Fruit fly (Drosophila melanogaster) whole organism, embryonic: ENCODE results near the gene SREBP.

Experiments used
- Aef1 ChIP-seq: fragments of 200-800 bp; sonication (Bioruptor generic); IDR thresholded peaks from 3 replicates; pipeline ENCODE4 v1.3.6; 2022; ENCODE audit warnings: missing biosample characterization, missing genetic modification characterization
- Asciz ChIP-seq: fragments of 200-800 bp; sonication (Bioruptor generic); optimal IDR thresholded peaks from 2 replicates; lab custom pipeline; 2017; ENCODE audit warnings: missing biosample characterization, mild to moderate bottlenecking, missing genetic modification characterization, missing genetic modification reagents
- Atf-2 ChIP-seq: fragments of 200-800 bp; sonication (Bioruptor generic); optimal IDR thresholded peaks from 2 replicates; lab custom pipeline; 2016; ENCODE audit warnings: missing biosample characterization, missing genetic modification characterization
- B-H2 ChIP-seq: fragments of 200-800 bp; sonication (Bioruptor generic); optimal IDR thresholded peaks from 2 replicates; lab custom pipeline; 2018; ENCODE audit warnings: missing biosample characterization, mild to moderate bottlenecking, missing genetic modification characterization
- CG10267 ChIP-seq: fragments of 200-800 bp; sonication (Bioruptor generic); optimal IDR thresholded peaks from 2 replicates; lab custom pipeline; 2018; ENCODE audit warnings: missing biosample characterization, mild to moderate bottlenecking, missing genetic modification characterization, moderate library complexity
- CG11560 ChIP-seq: fragments of 200-800 bp; sonication (Bioruptor generic); IDR thresholded peaks from 3 replicates; pipeline ENCODE4 v1.3.6; 2022; ENCODE audit warnings: missing biosample characterization, missing genetic modification characterization
- CG12942 ChIP-seq: fragments of 200-800 bp; sonication (Bioruptor generic); optimal IDR thresholded peaks from 3 replicates; lab custom pipeline; 2016; ENCODE audit warnings: missing biosample characterization, missing genetic modification characterization
- CG1603 ChIP-seq: fragments of 200-800 bp; sonication (Bioruptor generic); optimal IDR thresholded peaks from 2 replicates; lab custom pipeline; 2019; ENCODE audit warnings: missing biosample characterization, mild to moderate bottlenecking, missing genetic modification characterization, moderate library complexity
- CG16815 ChIP-seq: fragments of 200-800 bp; sonication (Bioruptor generic); optimal IDR thresholded peaks from 3 replicates; lab custom pipeline; 2017; ENCODE audit warnings: missing biosample characterization, mild to moderate bottlenecking, missing genetic modification characterization
- CG17186 ChIP-seq: fragments of 200-800 bp; sonication (Bioruptor generic); optimal IDR thresholded peaks from 3 replicates; lab custom pipeline; 2017; ENCODE audit warnings: missing biosample characterization, missing genetic modification reagents, missing genetic modification characterization
- CG18599 ChIP-seq: fragments of 200-800 bp; sonication (Bioruptor generic); optimal IDR thresholded peaks from 3 replicates; lab custom pipeline; 2017; ENCODE audit warnings: missing biosample characterization, missing genetic modification characterization, mild to moderate bottlenecking, moderate library complexity, missing genetic modification reagents
- CG31388 ChIP-seq: fragments of 200-800 bp; sonication (Bioruptor generic); optimal IDR thresholded peaks from 2 replicates; lab custom pipeline; 2016; ENCODE audit warnings: missing biosample characterization, missing genetic modification characterization
- CG3163 ChIP-seq: fragments of 200-800 bp; sonication (Bioruptor generic); optimal IDR thresholded peaks from 3 replicates; lab custom pipeline; 2016; ENCODE audit warnings: missing biosample characterization, missing genetic modification characterization
- CG33557 ChIP-seq: fragments of 200-800 bp; sonication (Bioruptor generic); optimal IDR thresholded peaks from 2 replicates; lab custom pipeline; 2019; ENCODE audit warnings: missing biosample characterization, mild to moderate bottlenecking, missing genetic modification characterization, moderate library complexity
- CG3847 ChIP-seq: fragments of 200-800 bp; sonication (Bioruptor generic); IDR thresholded peaks from 2 replicates; pipeline ENCODE4 v1.3.6; 2022; ENCODE audit warnings: missing biosample characterization, missing genetic modification characterization
- CG4360 ChIP-seq: fragments of 200-800 bp; sonication (Bioruptor generic); IDR thresholded peaks from 2 replicates; pipeline ENCODE4 v1.3.6; 2022; ENCODE audit warnings: missing biosample characterization, missing genetic modification characterization
- CG6175 ChIP-seq: fragments of 200-800 bp; sonication (Bioruptor generic); IDR thresholded peaks from 3 replicates; pipeline ENCODE4 v1.3.6; 2022; ENCODE audit warnings: missing biosample characterization, missing genetic modification characterization
- CG6854 ChIP-seq: fragments of 200-800 bp; sonication (Bioruptor generic); optimal IDR thresholded peaks from 3 replicates; lab custom pipeline; 2017; ENCODE audit warnings: missing biosample characterization, mild to moderate bottlenecking, missing genetic modification characterization
- Camta ChIP-seq: fragments of 200-800 bp; sonication (Bioruptor generic); optimal IDR thresholded peaks from 2 replicates; lab custom pipeline; 2016; ENCODE audit warnings: missing biosample characterization, missing genetic modification characterization
- Fer2 ChIP-seq: fragments of 200-800 bp; sonication (Bioruptor generic); optimal IDR thresholded peaks from 2 replicates; lab custom pipeline; 2018; ENCODE audit warnings: missing biosample characterization, mild to moderate bottlenecking, missing genetic modification characterization, moderate library complexity
- Fer3 ChIP-seq: fragments of 200-800 bp; sonication (Bioruptor generic); optimal IDR thresholded peaks from 2 replicates; lab custom pipeline; 2018; ENCODE audit warnings: missing biosample characterization, mild to moderate bottlenecking, missing genetic modification characterization, moderate library complexity
- HLH4C ChIP-seq: fragments of 200-800 bp; sonication (Bioruptor generic); IDR thresholded peaks from 3 replicates; pipeline ENCODE4 v1.3.6; 2022; ENCODE audit warnings: missing biosample characterization, missing genetic modification characterization; ENCODE audit not compliant: partially characterized antibody
- Mad ChIP-seq: fragments of 200-800 bp; sonication (Bioruptor generic); optimal IDR thresholded peaks from 2 replicates; lab custom pipeline; 2016; ENCODE audit warnings: missing biosample characterization, missing genetic modification characterization
- Nf-YC ChIP-seq: fragments of 200-800 bp; optimal IDR thresholded peaks from 3 replicates; lab custom pipeline; 2019; ENCODE audit warnings: missing biosample characterization, mild to moderate bottlenecking, missing genetic modification characterization, moderate library complexity
- Opbp ChIP-seq: fragments of 200-800 bp; sonication (Bioruptor generic); IDR thresholded peaks from 3 replicates; pipeline ENCODE4 v1.3.6; 2022; ENCODE audit warnings: missing biosample characterization, missing genetic modification characterization; ENCODE audit not compliant: partially characterized antibody
- PHDP ChIP-seq: fragments of 200-800 bp; sonication (Bioruptor generic); optimal IDR thresholded peaks from 3 replicates; lab custom pipeline; 2018; ENCODE audit warnings: missing biosample characterization, mild to moderate bottlenecking, missing genetic modification characterization, moderate library complexity
- Pdp1 ChIP-seq, 2 experiments: fragments of 200-800 bp; sonication (Bioruptor generic); optimal IDR thresholded peaks; 3 replicates each; lab custom pipeline; 2016; ENCODE audit warnings: missing biosample characterization in 2 of 2, missing genetic modification characterization in 2 of 2, mild to moderate bottlenecking in 1 of 2, moderate library complexity in 1 of 2
- Ravus ChIP-seq: fragments of 200-800 bp; sonication (Bioruptor generic); IDR thresholded peaks from 2 replicates; pipeline ENCODE4 v1.3.6; 2022; ENCODE audit warnings: missing biosample characterization, missing genetic modification characterization
- Rfx ChIP-seq: fragments of 200-800 bp; sonication (Bioruptor generic); IDR thresholded peaks from 2 replicates; pipeline ENCODE4 v1.3.6; 2022; ENCODE audit warnings: missing biosample characterization, missing genetic modification characterization
- Sry-β ChIP-seq: fragments of 200-800 bp; sonication (Bioruptor generic); optimal IDR thresholded peaks from 2 replicates; lab custom pipeline; 2018; ENCODE audit warnings: missing biosample characterization, mild to moderate bottlenecking, missing genetic modification characterization, moderate library complexity
- Trl ChIP-seq, 3 experiments: fragments of >200 bp in 2 of 3; fragments of 200-800 bp in 1 of 3; sonication (Bioruptor generic) in 1 of 3; optimal IDR thresholded peaks; 2 replicates in 1 of 3; 3 replicates in 2 of 3; lab custom pipeline; 2016 to 2017; ENCODE audit warnings: missing biosample characterization in 1 of 3, missing genetic modification characterization in 1 of 3
- chn ChIP-seq: fragments of 200-800 bp; sonication (Bioruptor generic); optimal IDR thresholded peaks from 2 replicates; lab custom pipeline; 2016; ENCODE audit warnings: missing biosample characterization, missing genetic modification characterization
- da ChIP-seq: fragments of 200-800 bp; sonication (Bioruptor generic); optimal IDR thresholded peaks from 2 replicates; lab custom pipeline; 2016; ENCODE audit warnings: missing biosample characterization, missing genetic modification characterization
- dmrt99B ChIP-seq: fragments of 200-800 bp; sonication (Bioruptor generic); optimal IDR thresholded peaks from 2 replicates; lab custom pipeline; 2018; ENCODE audit warnings: missing biosample characterization, mild to moderate bottlenecking, missing genetic modification characterization, moderate library complexity
- ems ChIP-seq: fragments of 200-800 bp; sonication (Bioruptor generic); optimal IDR thresholded peaks from 3 replicates; lab custom pipeline; 2016; ENCODE audit warnings: missing biosample characterization, missing genetic modification characterization
- fd3F ChIP-seq: fragments of 200-800 bp; sonication (Bioruptor generic); optimal IDR thresholded peaks from 2 replicates; lab custom pipeline; 2018; ENCODE audit warnings: missing biosample characterization, mild to moderate bottlenecking, missing genetic modification characterization, moderate library complexity
- fd64A ChIP-seq: fragments of 200-800 bp; sonication (Bioruptor generic); optimal IDR thresholded peaks from 3 replicates; lab custom pipeline; 2018; ENCODE audit warnings: missing biosample characterization, mild to moderate bottlenecking, missing genetic modification characterization
- ham ChIP-seq: fragments of 200-800 bp; sonication (Bioruptor generic); IDR thresholded peaks from 2 replicates; pipeline ENCODE4 v1.3.6; 2022; ENCODE audit warnings: missing biosample characterization, missing genetic modification characterization
- hb ChIP-seq: fragments of 200-800 bp; sonication (Bioruptor generic); IDR thresholded peaks from 3 replicates; pipeline ENCODE4 v1.3.6; 2022; ENCODE audit warnings: missing biosample characterization, missing genetic modification characterization; ENCODE audit not compliant: partially characterized antibody
- hth ChIP-seq: fragments of >200 bp; optimal IDR thresholded peaks from 2 replicates; lab custom pipeline; 2017; ENCODE audit warnings: inconsistent platforms
- insv ChIP-seq, 2 experiments: fragments of 200-800 bp; sonication (Bioruptor generic); optimal IDR thresholded peaks; 3 replicates each; lab custom pipeline; 2016 to 2018; ENCODE audit warnings: missing biosample characterization in 2 of 2, missing genetic modification characterization in 2 of 2
- pb ChIP-seq: fragments of 200-800 bp; sonication (Bioruptor generic); optimal IDR thresholded peaks from 3 replicates; lab custom pipeline; 2016; ENCODE audit warnings: missing biosample characterization, missing genetic modification characterization
- peb ChIP-seq: fragments of 200-800 bp; sonication (Bioruptor generic); IDR thresholded peaks from 2 replicates; pipeline ENCODE4 v1.3.6; 2022; ENCODE audit warnings: missing biosample characterization, missing genetic modification characterization
- scrt ChIP-seq: fragments of 200-800 bp; sonication (Bioruptor generic); optimal IDR thresholded peaks from 2 replicates; lab custom pipeline; 2018; ENCODE audit warnings: missing biosample characterization, mild to moderate bottlenecking, missing genetic modification characterization, moderate library complexity
- sd ChIP-seq: fragments of 200-800 bp; sonication (Bioruptor generic); optimal IDR thresholded peaks from 3 replicates; lab custom pipeline; 2018; ENCODE audit warnings: missing biosample characterization, mild to moderate bottlenecking, missing genetic modification characterization, moderate library complexity
- tin ChIP-seq: fragments of 200-800 bp; sonication (Bioruptor generic); optimal IDR thresholded peaks from 3 replicates; lab custom pipeline; 2016; ENCODE audit warnings: missing biosample characterization, missing genetic modification characterization
- tio ChIP-seq: fragments of 200-800 bp; sonication (Bioruptor generic); optimal IDR thresholded peaks from 2 replicates; lab custom pipeline; 2017; ENCODE audit warnings: missing biosample characterization, missing genetic modification characterization, inconsistent platforms
- tx ChIP-seq: fragments of 200-800 bp; sonication (Bioruptor generic); optimal IDR thresholded peaks from 2 replicates; lab custom pipeline; 2016; ENCODE audit warnings: missing biosample characterization, missing genetic modification characterization
- zen ChIP-seq: fragments of 200-800 bp; sonication (Bioruptor generic); optimal IDR thresholded peaks from 3 replicates; lab custom pipeline; 2018; ENCODE audit warnings: missing biosample characterization, mild to moderate bottlenecking, missing genetic modification characterization, moderate library complexity

Gene SREBP

DNA sequence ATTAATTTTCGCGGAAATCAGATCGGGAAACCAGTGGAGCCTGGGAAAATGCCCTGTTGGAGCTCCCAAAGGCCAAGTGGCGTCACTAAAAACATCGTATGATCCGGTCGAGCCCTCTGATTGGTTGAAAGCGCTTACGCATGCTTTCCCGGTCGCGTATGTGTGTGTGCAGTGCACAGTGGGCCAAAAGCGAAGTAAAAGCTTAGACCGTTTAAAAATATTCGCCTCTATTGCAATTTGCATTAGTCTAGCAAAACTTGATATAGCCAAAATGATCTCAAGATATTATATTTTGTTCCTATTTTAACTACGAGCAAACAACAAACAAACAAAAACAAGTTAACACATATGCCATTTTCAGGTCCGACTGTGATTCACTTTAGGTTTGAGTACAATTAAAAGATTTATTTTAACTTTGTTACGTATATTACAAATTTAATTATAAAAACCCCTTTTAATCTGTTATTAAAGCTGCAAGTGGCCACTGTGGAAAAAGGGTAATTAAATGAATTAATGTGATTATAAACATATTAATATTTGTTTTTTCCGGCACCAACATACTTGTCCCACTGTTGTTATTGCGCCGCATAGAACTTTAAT lies 568 bp downstream of the SREBP start (continued):
- TF ChIP-seq fd3F (peak; percentile 81), Camta (GFP tag; lab: Kevin White, UChicago) (peak; percentile 76), tin (GFP tag; lab: Kevin White, UChicago) (peak; percentile 84), Mad (GFP tag; lab: Kevin White, UChicago) (peak; percentile 78), sd (tag; lab: Kevin White, UChicago) (no peak), CG10267 (peak; percentile 77), CG18599 (GFP tag; lab: Kevin White, UChicago) (peak; percentile 91), Fer3 (tag; lab: Kevin White, UChicago) (peak; percentile 77), CG1603 (tag; lab: Kevin White, UChicago) (peak; percentile 69), CG12942 (peak; percentile 62), pb (peak; percentile 88), CG4360 (no peak), Ravus (GFP tag; lab: Robert Waterston, UW) (no peak), chn (GFP tag; lab: Kevin White, UChicago) (peak; percentile 72), CG3163 (GFP tag; lab: Kevin White, UChicago) (no peak), Opbp (GFP tag; lab: Robert Waterston, UW) (no peak), Atf-2 (peak; percentile 79), B-H2 (GFP tag; lab: Kevin White, UChicago) (peak; percentile 71), CG11560 (tag; lab: Robert Waterston, UW) (peak; percentile 47; the same call in 1 of the 3 replicates), da (GFP tag; lab: Kevin White, UChicago) (peak; percentile 0), ham (GFP tag; lab: Robert Waterston, UW) (no peak), CG31388 (no peak), Aef1 (GFP tag; lab: Robert Waterston, UW) (no peak), Rfx (GFP tag; lab: Robert Waterston, UW) (peak; percentile 89), peb (GFP tag; lab: Robert Waterston, UW) (peak; percentile 12; the same call in 1 of the 2 replicates), zen (tag; lab: Kevin White, UChicago) (peak; percentile 39), tio (GFP tag; lab: Kevin White, UChicago) (peak; percentile 82), Trl (optimal IDR thresholded peaks at IDR 0.05; lab: Kevin White, UChicago) (no peak), Trl (GFP tag; optimal IDR thresholded peaks at IDR 0.05; lab: Kevin White, UChicago) (peak; percentile 78), HLH4C (GFP tag; lab: Robert Waterston, UW) (peak; percentile 42; the same call in 1 of the 3 replicates), Sry-β (GFP tag; lab: Kevin White, UChicago) (peak; percentile 30), CG16815 (peak; percentile 72), scrt (GFP tag; lab: Kevin White, UChicago) (peak; percentile 76), CG17186 (GFP tag; lab: Kevin White, UChicago) (peak; percentile 33), Asciz (peak; percentile 85), CG3847 (peak; percentile 74), ems (GFP tag; lab: Kevin White, UChicago) (peak; percentile 72), Pdp1 (GFP tag; optimal IDR thresholded peaks at IDR 0.05; lab: Kevin White, UChicago) (peak; percentile 65 to 84), insv (GFP tag; optimal IDR thresholded peaks at IDR 0.05; lab: Kevin White, UChicago) (peak in 1 of 2 experiments; percentile 63), dmrt99B (peak; percentile 91), Fer2 (tag; lab: Kevin White, UChicago) (peak; percentile 49), hth (no peak), Nf-YC (tag; lab: Kevin White, UChicago) (peak; percentile 99), PHDP (peak; percentile 87), CG6175 (GFP tag; lab: Robert Waterston, UW) (peak; percentile 66; the same call in 2 of the 3 replicates), hb (no peak), tx (GFP tag; lab: Kevin White, UChicago) (peak; percentile 68), fd64A (GFP tag; lab: Kevin White, UChicago) (peak; percentile 55), CG33557 (GFP tag; lab: Kevin White, UChicago) (peak; percentile 72), CG6854 (GFP tag; lab: Kevin White, UChicago) (peak; percentile 84)
